Fruit fly (Drosophila melanogaster) whole organism: Measurements from ENCODE around the gene Exo70.
A peak's percentile ranks its signal among the peaks of the same experiment; 100 is the strongest.

Experiments
- CG8478 ChIP-seq: fragments of >200 bp; optimal IDR thresholded peaks from 2 replicates; lab custom pipeline; 2018; ENCODE audit warnings: inconsistent platforms
- Dll ChIP-seq: fragments of >200 bp; optimal IDR thresholded peaks from 2 replicates; lab custom pipeline; 2017
- EcR ChIP-seq, 2 experiments: fragments of >200 bp; optimal IDR thresholded peaks; 2 replicates each; lab custom pipeline; 2017; ENCODE audit warnings: missing biosample characterization in 2 of 2, missing genetic modification characterization in 2 of 2, missing genetic modification reagents in 2 of 2
- pan ChIP-seq: fragments of >200 bp; optimal IDR thresholded peaks from 2 replicates; lab custom pipeline; 2017
- psq ChIP-seq: fragments of >200 bp; optimal IDR thresholded peaks from 2 replicates; lab custom pipeline; 2017
- usp ChIP-seq: fragments of >200 bp; optimal IDR thresholded peaks from 2 replicates; lab custom pipeline; 2017; ENCODE audit warnings: missing biosample characterization, missing genetic modification characterization, mixed read lengths

Exo70 gene

dm6 chr3L:8411439-8411897 is at the start of gene Exo70:
Exo70 (plus strand) TSS chr3L:8411851.
- no peak for TF ChIP-seq usp (GFP tag; lab: Kevin White, UChicago)
- TF ChIP-seq Dll = no peak
- no peak for TF ChIP-seq psq
- TF ChIP-seq pan (lab: Kevin White, UChicago) = no peak

- TF ChIP-seq usp (GFP tag; lab: Kevin White, UChicago) = no peak
- TF ChIP-seq Dll = no peak
- no peak for TF ChIP-seq pan (lab: Kevin White, UChicago)
- no peak for TF ChIP-seq psq
- no peak for TF ChIP-seq EcR (GFP tag; optimal IDR thresholded peaks at IDR 0.05; lab: Kevin White, UChicago)
- no peak for TF ChIP-seq CG8478 (lab: Kevin White, UChicago)
Measured at dm6 chr3L:8363266-8363665, 48.4 kb upstream of the Exo70 start.

- TF ChIP-seq pan (lab: Kevin White, UChicago) (no peak), EcR (GFP tag; optimal IDR thresholded peaks at IDR 0.05; lab: Kevin White, UChicago) (peak in 1 of 2 experiments; percentile 9)
Measured at dm6 chr3L:8368694-8369344, 42.8 kb upstream of the Exo70 start.

dm6 chr3L:8369456-8369855 is 42.2 kb upstream of the Exo70 start:
- TF ChIP-seq Dll = no peak
- TF ChIP-seq usp (GFP tag; lab: Kevin White, UChicago) = no peak
- TF ChIP-seq CG8478 (lab: Kevin White, UChicago) = no peak
- TF ChIP-seq pan (lab: Kevin White, UChicago) = no peak
- TF ChIP-seq psq = no peak
- no peak for TF ChIP-seq EcR (GFP tag; optimal IDR thresholded peaks at IDR 0.05; lab: Kevin White, UChicago)

- no peak for TF ChIP-seq psq
- TF ChIP-seq Dll = no peak
- TF ChIP-seq usp (GFP tag; lab: Kevin White, UChicago) = no peak
- TF ChIP-seq CG8478 (lab: Kevin White, UChicago) = no peak
- TF ChIP-seq EcR (GFP tag; optimal IDR thresholded peaks at IDR 0.05; lab: Kevin White, UChicago) = no peak
- no peak for TF ChIP-seq pan (lab: Kevin White, UChicago)
Measured at dm6 chr3L:8370922-8371321, 40.7 kb upstream of the Exo70 start.

dm6 chr3L:8371538-8371937 is 40.1 kb upstream of the Exo70 start:
- TF ChIP-seq Dll (no peak), EcR (GFP tag; optimal IDR thresholded peaks at IDR 0.05; lab: Kevin White, UChicago) (no peak), usp (GFP tag; lab: Kevin White, UChicago) (no peak), pan (lab: Kevin White, UChicago) (no peak), psq (no peak), CG8478 (lab: Kevin White, UChicago) (no peak)

- TF ChIP-seq psq (no peak), Dll (peak; percentile 2)
Measured at dm6 chr3L:8372035-8372434, 39.6 kb upstream of the Exo70 start, which contains the start of gene ImpE1. ImpE1 (plus strand) TSS chr3L:8372405.

- no peak for TF ChIP-seq EcR (GFP tag; optimal IDR thresholded peaks at IDR 0.05; lab: Kevin White, UChicago)
- TF ChIP-seq pan (lab: Kevin White, UChicago) = no peak
- no peak for TF ChIP-seq usp (GFP tag; lab: Kevin White, UChicago)
- TF ChIP-seq CG8478 (lab: Kevin White, UChicago) = no peak
- no peak for TF ChIP-seq Dll
- TF ChIP-seq psq = no peak
Measured at dm6 chr3L:8374107-8374506, 37.5 kb upstream of the Exo70 start.

dm6 chr3L:8379161-8379560 is 32.5 kb upstream of the Exo70 start:
- TF ChIP-seq psq (no peak), Dll (no peak), CG8478 (lab: Kevin White, UChicago) (no peak)

dm6 chr3L:8383968-8384367 is 27.7 kb upstream of the Exo70 start:
- TF ChIP-seq CG8478 (lab: Kevin White, UChicago) (no peak), psq (no peak), usp (GFP tag; lab: Kevin White, UChicago) (no peak), EcR (GFP tag; optimal IDR thresholded peaks at IDR 0.05; lab: Kevin White, UChicago) (no peak), pan (lab: Kevin White, UChicago) (no peak), Dll (no peak)

- no peak for TF ChIP-seq CG8478 (lab: Kevin White, UChicago)
- no peak for TF ChIP-seq psq
Measured at dm6 chr3L:8385055-8385454, 26.6 kb upstream of the Exo70 start.

dm6 chr3L:8391240-8391639 is 20.4 kb upstream of the Exo70 start, which contains the start of gene Jon66Ci:
Jon66Ci (plus strand) TSS chr3L:8391540.
- TF ChIP-seq psq (no peak), EcR (GFP tag; optimal IDR thresholded peaks at IDR 0.05; lab: Kevin White, UChicago) (no peak), usp (GFP tag; lab: Kevin White, UChicago) (no peak), CG8478 (lab: Kevin White, UChicago) (no peak), pan (lab: Kevin White, UChicago) (no peak), Dll (no peak)

- TF ChIP-seq EcR (GFP tag; optimal IDR thresholded peaks at IDR 0.05; lab: Kevin White, UChicago) (no peak), Dll (no peak), usp (GFP tag; lab: Kevin White, UChicago) (no peak), psq (no peak), pan (lab: Kevin White, UChicago) (no peak), CG8478 (lab: Kevin White, UChicago) (no peak)
Measured at dm6 chr3L:8393549-8393948, 18.1 kb upstream of the Exo70 start, which contains the start of gene Jon66Cii. Jon66Cii (minus strand) TSS chr3L:8393649.
